Fruit fly (Drosophila melanogaster) S2 (cell line): ENCODE results near the gene CG32447.
A peak's percentile ranks its signal among the peaks of the same experiment; 100 is the strongest.

Experiments used
- CG8478 ChIP-seq: fragments of >200 bp; optimal IDR thresholded peaks from 2 replicates; lab custom pipeline; 2018
- CTCF ChIP-seq, 2 experiments: fragments of >200 bp; optimal IDR thresholded peaks; 2 replicates each; lab custom pipeline; 2018

The CG32447 gene

dm6 chr3L:21718233-21718632 lies 12.1 kb upstream of the CG32447 start:
- no peak for TF ChIP-seq CTCF (optimal IDR thresholded peaks at IDR 0.05; lab: Kevin White, UChicago)
- TF ChIP-seq CG8478 (lab: Kevin White, UChicago), result no peak

DNA sequence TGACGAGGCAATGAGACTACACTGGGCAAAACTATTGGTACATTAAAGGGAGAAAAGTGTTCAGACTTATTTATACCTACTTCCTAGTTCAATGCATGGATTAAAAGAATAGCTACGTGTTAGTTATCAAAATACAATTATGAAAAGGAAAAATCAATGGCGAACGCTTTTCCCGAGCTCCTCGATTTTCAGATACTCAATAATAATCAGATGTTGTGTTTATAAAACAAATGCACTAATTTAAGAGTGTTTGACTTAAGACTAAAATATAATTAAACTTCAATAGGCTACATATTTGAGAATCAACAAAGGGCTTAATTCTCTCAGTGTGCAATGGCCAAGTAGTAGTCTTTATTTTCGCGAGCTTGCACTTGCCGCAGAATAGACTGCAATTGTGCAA lies 9.8 kb upstream of the CG32447 start:
- no peak for TF ChIP-seq CTCF (optimal IDR thresholded peaks at IDR 0.05; lab: Kevin White, UChicago)
- TF ChIP-seq CG8478 (lab: Kevin White, UChicago), result no peak

- TF ChIP-seq CTCF (optimal IDR thresholded peaks at IDR 0.05; lab: Kevin White, UChicago) (no peak), CG8478 (lab: Kevin White, UChicago) (no peak)
Measured at dm6 chr3L:21709785-21710591, 3.8 kb upstream of the CG32447 start.

dm6 chr3L:21700945-21701344 lies 5.2 kb downstream of the CG32447 start:
- TF ChIP-seq CG8478 (lab: Kevin White, UChicago) (no peak), CTCF (optimal IDR thresholded peaks at IDR 0.05; lab: Kevin White, UChicago) (no peak)

- TF ChIP-seq CTCF (optimal IDR thresholded peaks at IDR 0.05; lab: Kevin White, UChicago) (no peak), CG8478 (lab: Kevin White, UChicago) (no peak)
Measured at dm6 chr3L:21700052-21700451, 6.1 kb downstream of the CG32447 start.

dm6 chr3L:21694647-21695046 lies 11.5 kb downstream of the CG32447 start:
- TF ChIP-seq CTCF (optimal IDR thresholded peaks at IDR 0.05; lab: Kevin White, UChicago) (no peak), CG8478 (lab: Kevin White, UChicago) (no peak)

dm6 chr3L:21688607-21689129 lies 17.5 kb downstream of the CG32447 start:
- no peak for TF ChIP-seq CTCF (optimal IDR thresholded peaks at IDR 0.05; lab: Kevin White, UChicago)
- no peak for TF ChIP-seq CG8478 (lab: Kevin White, UChicago)

- TF ChIP-seq CTCF (optimal IDR thresholded peaks at IDR 0.05; lab: Kevin White, UChicago), result no peak
- no peak for TF ChIP-seq CG8478 (lab: Kevin White, UChicago)
Measured at dm6 chr3L:21685753-21686152, 20.4 kb downstream of the CG32447 start.

dm6 chr3L:21683942-21684341 lies 22.2 kb downstream of the CG32447 start, which contains the start of gene Sfp78E:
Gene Sfp78E (minus strand): TSS chr3L:21684042.
- TF ChIP-seq CG8478 (lab: Kevin White, UChicago) (no peak), CTCF (optimal IDR thresholded peaks at IDR 0.05; lab: Kevin White, UChicago) (no peak)

dm6 chr3L:21679687-21680086 lies 26.5 kb downstream of the CG32447 start, which contains the start of the genes Als2 and CG11248:
Gene Als2 (minus strand): TSS chr3L:21679755.
Gene CG11248 (plus strand): TSS chr3L:21680050.
- TF ChIP-seq CG8478 (lab: Kevin White, UChicago), result no peak
- TF ChIP-seq CTCF (optimal IDR thresholded peaks at IDR 0.05; lab: Kevin White, UChicago), result no peak

- TF ChIP-seq CG8478 (lab: Kevin White, UChicago) (no peak), CTCF (optimal IDR thresholded peaks at IDR 0.05; lab: Kevin White, UChicago) (no peak)
Measured at dm6 chr3L:21671839-21672238, 34.3 kb downstream of the CG32447 start, which contains the start of gene CG11249. Gene CG11249 (plus strand): TSS chr3L:21672139.

- TF ChIP-seq CG8478 (lab: Kevin White, UChicago) (no peak), CTCF (optimal IDR thresholded peaks at IDR 0.05; lab: Kevin White, UChicago) (no peak)
Measured at dm6 chr3L:21667530-21667929, 38.6 kb downstream of the CG32447 start.

dm6 chr3L:21666880-21667279 lies 39.3 kb downstream of the CG32447 start, which contains the start of gene Cpr78E:
Gene Cpr78E (minus strand): TSS chr3L:21666980.
- no peak for TF ChIP-seq CG8478 (lab: Kevin White, UChicago)
- TF ChIP-seq CTCF (optimal IDR thresholded peaks at IDR 0.05; lab: Kevin White, UChicago), result no peak

DNA sequence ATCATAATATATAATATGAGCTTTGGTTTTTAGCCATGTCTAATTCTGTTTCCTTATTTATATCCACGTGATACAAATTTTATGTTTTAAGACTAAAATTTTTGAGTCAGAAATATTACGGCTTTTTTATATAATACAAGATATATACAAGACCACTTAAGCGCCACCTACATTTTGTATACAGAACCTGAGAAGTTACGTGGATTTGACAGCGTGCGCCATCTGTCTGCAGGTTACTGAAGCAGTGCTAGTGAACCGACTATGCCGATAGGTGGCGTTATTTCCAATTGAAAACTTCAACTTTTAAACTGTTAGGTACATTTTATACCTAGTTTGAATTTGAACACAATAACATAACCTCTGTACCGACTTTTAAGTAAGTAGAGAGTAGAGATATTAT lies 53.4 kb downstream of the CG32447 start:
- TF ChIP-seq CTCF (optimal IDR thresholded peaks at IDR 0.05; lab: Kevin White, UChicago) (peak; percentile 98 to 100), CG8478 (lab: Kevin White, UChicago) (no peak)

DNA sequence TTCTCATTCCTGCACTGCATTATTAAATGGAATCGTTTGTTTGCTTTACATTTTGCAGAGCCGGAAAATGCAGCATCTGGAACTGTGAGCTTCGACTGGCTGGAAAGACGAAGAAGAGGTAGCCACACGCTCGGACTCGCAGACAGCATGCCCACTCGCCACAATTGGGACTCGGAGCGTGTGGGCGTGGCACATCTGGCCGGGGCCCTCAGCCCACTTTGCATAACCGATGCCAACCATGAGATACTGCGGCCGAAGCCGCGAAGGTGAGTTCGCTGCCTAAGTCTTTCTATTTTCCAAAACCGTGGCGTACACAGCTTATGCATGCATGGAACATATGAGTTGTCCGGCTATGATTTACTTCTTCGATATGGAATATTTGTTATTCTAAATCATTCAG lies 54.0 kb downstream of the CG32447 start:
- TF ChIP-seq CTCF (optimal IDR thresholded peaks at IDR 0.05; lab: Kevin White, UChicago) (no peak), CG8478 (lab: Kevin White, UChicago) (no peak)
